Worm (Caenorhabditis elegans) whole organism, L3 larva: Measurements from ENCODE around the gene ttr-7.

ENCODE experiments used
- R02D3.7 ChIP-seq: fragments of 150-350 bp; optimal IDR thresholded peaks from 2 replicates; lab custom pipeline; 2014; ENCODE audit warnings: missing biosample characterization, missing genetic modification characterization
- ZK546.5 ChIP-seq: sonication (generic microtip); optimal IDR thresholded peaks from 2 replicates; lab custom pipeline; 2017; ENCODE audit warnings: missing biosample characterization, missing genetic modification characterization
- aly-2 ChIP-seq: fragments of 150-350 bp; optimal IDR thresholded peaks from 2 replicates; lab custom pipeline; 2014; ENCODE audit warnings: missing biosample characterization, missing genetic modification characterization
- ama-1 ChIP-seq: fragments of 150-350 bp; optimal IDR thresholded peaks from 2 replicates; lab custom pipeline; 2018
- ceh-16 ChIP-seq: sonication (generic microtip); optimal IDR thresholded peaks from 2 replicates; lab custom pipeline; 2017; ENCODE audit warnings: missing biosample characterization, missing genetic modification characterization
- ceh-28 ChIP-seq: fragments of 150-350 bp; optimal IDR thresholded peaks from 2 replicates; lab custom pipeline; 2014; ENCODE audit warnings: missing biosample characterization, missing genetic modification reagents, missing genetic modification characterization
- ceh-82 ChIP-seq: fragments of 150-350 bp; optimal IDR thresholded peaks from 2 replicates; lab custom pipeline; 2014; ENCODE audit warnings: missing biosample characterization, missing genetic modification characterization
- ceh-9 ChIP-seq: sonication (generic microtip); optimal IDR thresholded peaks from 2 replicates; lab custom pipeline; 2018; ENCODE audit warnings: missing biosample characterization, missing genetic modification characterization
- daf-12 ChIP-seq: fragments of 150-350 bp; optimal IDR thresholded peaks from 2 replicates; lab custom pipeline; 2014; ENCODE audit warnings: missing biosample characterization, missing genetic modification reagents, missing genetic modification characterization
- egl-5 ChIP-seq: fragments of 150-350 bp; optimal IDR thresholded peaks from 2 replicates; lab custom pipeline; 2017; ENCODE audit warnings: missing biosample characterization, missing genetic modification reagents, missing genetic modification characterization, inconsistent platforms
- elt-1 ChIP-seq: fragments of 150-350 bp; optimal IDR thresholded peaks from 2 replicates; lab custom pipeline; 2014; ENCODE audit warnings: missing biosample characterization, missing genetic modification characterization
- elt-2 ChIP-seq: sonication (generic microtip); optimal IDR thresholded peaks from 2 replicates; lab custom pipeline; 2016; ENCODE audit warnings: missing genetic modification reagents, mild to moderate bottlenecking, missing genetic modification characterization, missing compliant biosample characterization
- eor-1 ChIP-seq, 2 experiments: fragments of 150-350 bp; optimal IDR thresholded peaks; 2 replicates each; lab custom pipeline; 2014 to 2018; ENCODE audit warnings: missing biosample characterization in 2 of 2, missing genetic modification characterization in 2 of 2
- fkh-10 ChIP-seq: sonication (generic microtip); optimal IDR thresholded peaks from 2 replicates; lab custom pipeline; 2017; ENCODE audit warnings: missing biosample characterization, missing genetic modification reagents, missing genetic modification characterization
- fkh-2 ChIP-seq: fragments of 150-350 bp; optimal IDR thresholded peaks from 2 replicates; lab custom pipeline; 2014; ENCODE audit warnings: missing biosample characterization, missing genetic modification reagents, missing genetic modification characterization
- fos-1 ChIP-seq: fragments of 150-350 bp; optimal IDR thresholded peaks from 2 replicates; lab custom pipeline; 2014; ENCODE audit warnings: missing biosample characterization, missing genetic modification characterization
- hmg-11 ChIP-seq: sonication (generic microtip); optimal IDR thresholded peaks from 2 replicates; lab custom pipeline; 2016; ENCODE audit warnings: missing genetic modification characterization, missing compliant biosample characterization
- jun-1 ChIP-seq: fragments of 150-350 bp; optimal IDR thresholded peaks from 2 replicates; lab custom pipeline; 2014; ENCODE audit warnings: missing biosample characterization, missing genetic modification reagents, missing genetic modification characterization
- lin-15B ChIP-seq: fragments of 150-350 bp; optimal IDR thresholded peaks from 2 replicates; lab custom pipeline; 2014; ENCODE audit warnings: missing biosample characterization, missing genetic modification characterization
- lin-39 ChIP-seq: fragments of 150-350 bp; optimal IDR thresholded peaks from 2 replicates; lab custom pipeline; 2018; ENCODE audit warnings: missing biosample characterization, missing genetic modification reagents, missing genetic modification characterization
- lsy-12 ChIP-seq: sonication (generic microtip); optimal IDR thresholded peaks from 2 replicates; lab custom pipeline; 2016; ENCODE audit warnings: mild to moderate bottlenecking, missing genetic modification characterization, missing compliant biosample characterization
- mdl-1 ChIP-seq: fragments of 150-350 bp; optimal IDR thresholded peaks from 2 replicates; lab custom pipeline; 2014; ENCODE audit warnings: missing biosample characterization, missing genetic modification characterization
- nhr-11 ChIP-seq: fragments of 150-350 bp; optimal IDR thresholded peaks from 2 replicates; lab custom pipeline; 2014; ENCODE audit warnings: missing biosample characterization, missing genetic modification characterization
- nhr-12 ChIP-seq: fragments of 150-350 bp; optimal IDR thresholded peaks from 2 replicates; lab custom pipeline; 2014; ENCODE audit warnings: missing biosample characterization, missing genetic modification characterization
- nhr-23 ChIP-seq: fragments of 150-350 bp; optimal IDR thresholded peaks from 2 replicates; lab custom pipeline; 2014; ENCODE audit warnings: missing biosample characterization, missing genetic modification reagents, missing genetic modification characterization
- nhr-237 ChIP-seq: fragments of 150-350 bp; optimal IDR thresholded peaks from 2 replicates; lab custom pipeline; 2014; ENCODE audit warnings: missing biosample characterization, missing genetic modification characterization
- nhr-25 ChIP-seq: sonication (generic microtip); optimal IDR thresholded peaks from 2 replicates; lab custom pipeline; 2017; ENCODE audit warnings: missing biosample characterization, missing genetic modification characterization
- nhr-28 ChIP-seq: fragments of 150-350 bp; optimal IDR thresholded peaks from 2 replicates; lab custom pipeline; 2014; ENCODE audit warnings: missing biosample characterization, missing genetic modification characterization
- nhr-43 ChIP-seq: sonication (generic microtip); optimal IDR thresholded peaks from 2 replicates; lab custom pipeline; 2016; ENCODE audit warnings: mild to moderate bottlenecking, missing genetic modification characterization, missing compliant biosample characterization; ENCODE audit not compliant: poor library complexity, severe bottlenecking
- nhr-67 ChIP-seq: fragments of 150-350 bp; optimal IDR thresholded peaks from 2 replicates; lab custom pipeline; 2014; ENCODE audit warnings: missing biosample characterization, missing genetic modification characterization
- nhr-76 ChIP-seq: fragments of 150-350 bp; sonication (generic microtip); optimal IDR thresholded peaks from 5 replicates; lab custom pipeline; 2014; ENCODE audit warnings: missing biosample characterization, missing genetic modification characterization
- nhr-77 ChIP-seq: fragments of 150-350 bp; optimal IDR thresholded peaks from 2 replicates; lab custom pipeline; 2014; ENCODE audit warnings: missing biosample characterization, missing genetic modification characterization
- pha-4 ChIP-seq: fragments of 150-350 bp; optimal IDR thresholded peaks from 2 replicates; lab custom pipeline; 2014; ENCODE audit warnings: missing biosample characterization, missing genetic modification reagents, missing genetic modification characterization
- pqm-1 ChIP-seq: fragments of 150-350 bp; optimal IDR thresholded peaks from 2 replicates; lab custom pipeline; 2017; ENCODE audit warnings: missing biosample characterization, missing genetic modification characterization, inconsistent platforms
- skn-1 ChIP-seq: fragments of 150-350 bp; optimal IDR thresholded peaks from 2 replicates; lab custom pipeline; 2014; ENCODE audit warnings: missing biosample characterization, missing genetic modification characterization
- snpc-4 ChIP-seq: fragments of 150-350 bp; optimal IDR thresholded peaks from 2 replicates; lab custom pipeline; 2014; ENCODE audit warnings: missing biosample characterization, missing genetic modification characterization
- tbx-2 ChIP-seq: sonication (generic microtip); optimal IDR thresholded peaks from 2 replicates; lab custom pipeline; 2016; ENCODE audit warnings: mild to moderate bottlenecking, missing genetic modification characterization, missing compliant biosample characterization
- unc-39 ChIP-seq: sonication (generic microtip); optimal IDR thresholded peaks from 4 replicates; lab custom pipeline; 2017; ENCODE audit warnings: missing biosample characterization, missing genetic modification characterization
- unc-62 ChIP-seq: fragments of 150-350 bp; sonication (generic microtip); optimal IDR thresholded peaks from 4 replicates; lab custom pipeline; 2014; ENCODE audit warnings: missing biosample characterization, missing genetic modification reagents, missing genetic modification characterization
- zag-1 ChIP-seq: fragments of 150-350 bp; optimal IDR thresholded peaks from 2 replicates; lab custom pipeline; 2014; ENCODE audit warnings: missing biosample characterization, missing genetic modification characterization
- ztf-11 ChIP-seq: fragments of 150-350 bp; optimal IDR thresholded peaks from 2 replicates; lab custom pipeline; 2014; ENCODE audit warnings: missing biosample characterization, missing genetic modification characterization
- ztf-4 ChIP-seq: fragments of 150-350 bp; optimal IDR thresholded peaks from 2 replicates; lab custom pipeline; 2014; ENCODE audit warnings: missing biosample characterization, missing genetic modification characterization

ttr-7 gene

ce11 chrIII:651587-651986 lies 45.8 kb downstream of the ttr-7 start:
- TF ChIP-seq fkh-2 (tag; lab: Kevin White, UChicago): no peak
- TF ChIP-seq nhr-11 (tag; lab: Kevin White, UChicago): no peak
- TF ChIP-seq ama-1 (lab: Kevin White, UChicago): no peak
- TF ChIP-seq lin-39: no peak
- TF ChIP-seq nhr-25 (tag; lab: Kevin White, UChicago): peak; percentile 48
- no peak for TF ChIP-seq nhr-23 (tag; lab: Kevin White, UChicago)
- no peak for TF ChIP-seq nhr-76 (tag; lab: Kevin White, UChicago)
- no peak for TF ChIP-seq R02D3.7 (tag; lab: Kevin White, UChicago)
- no peak for TF ChIP-seq aly-2
- TF ChIP-seq mdl-1 (tag; lab: Kevin White, UChicago): no peak
- peak; percentile 52 for TF ChIP-seq ceh-28 (tag; lab: Kevin White, UChicago)
- TF ChIP-seq ceh-82 (tag; lab: Kevin White, UChicago): no peak
- TF ChIP-seq elt-2: peak; percentile 71
- no peak for TF ChIP-seq nhr-28 (tag; lab: Kevin White, UChicago)
- no peak for TF ChIP-seq nhr-77
- TF ChIP-seq pqm-1 (tag; lab: Kevin White, UChicago): peak; percentile 76
- TF ChIP-seq nhr-237 (tag; lab: Kevin White, UChicago): no peak
- TF ChIP-seq fkh-10 (GFP tag; lab: Kevin White, UChicago): no peak
- no peak for TF ChIP-seq elt-1
- TF ChIP-seq pha-4: no peak
- TF ChIP-seq ZK546.5 (tag; lab: Kevin White, UChicago): no peak
- TF ChIP-seq ceh-16 (tag; lab: Kevin White, UChicago): no peak
- no peak for TF ChIP-seq daf-12 (tag; lab: Kevin White, UChicago)
- no peak for TF ChIP-seq fos-1 (tag; lab: Kevin White, UChicago)
- peak; percentile 54 for TF ChIP-seq jun-1 (tag; lab: Kevin White, UChicago)
- no peak for TF ChIP-seq nhr-43 (tag; lab: Kevin White, UChicago)
- no peak for TF ChIP-seq ztf-11 (tag; lab: Kevin White, UChicago)
- no peak for TF ChIP-seq zag-1 (tag; lab: Kevin White, UChicago)
- TF ChIP-seq skn-1 (tag; lab: Kevin White, UChicago): no peak
- no peak for TF ChIP-seq ceh-9 (tag; lab: Kevin White, UChicago)
- TF ChIP-seq nhr-67 (tag; lab: Kevin White, UChicago): no peak
- TF ChIP-seq ztf-4: no peak
- no peak for TF ChIP-seq tbx-2
- TF ChIP-seq unc-62 (GFP tag; lab: Kevin White, UChicago): no peak
- no peak for TF ChIP-seq lin-15B (tag; lab: Kevin White, UChicago)
- TF ChIP-seq nhr-12 (tag; lab: Kevin White, UChicago): no peak
- no peak for TF ChIP-seq eor-1 (tag; optimal IDR thresholded peaks at IDR 0.05; lab: Kevin White, UChicago)
- TF ChIP-seq unc-39: no peak
- TF ChIP-seq hmg-11 (tag; lab: Kevin White, UChicago): no peak
- no peak for TF ChIP-seq egl-5 (tag; lab: Kevin White, UChicago)
- no peak for TF ChIP-seq snpc-4 (tag; lab: Kevin White, UChicago)

ce11 chrIII:654365-654764 lies 48.6 kb downstream of the ttr-7 start:
- no peak for TF ChIP-seq ama-1 (lab: Kevin White, UChicago)
- no peak for TF ChIP-seq nhr-76 (tag; lab: Kevin White, UChicago)
- TF ChIP-seq lsy-12 (tag; lab: Kevin White, UChicago): no peak
- TF ChIP-seq nhr-23 (tag; lab: Kevin White, UChicago): peak; percentile 52
